Worm (Caenorhabditis elegans): ENCODE results near the gene spe-49.

Gene spe-49

DNA sequence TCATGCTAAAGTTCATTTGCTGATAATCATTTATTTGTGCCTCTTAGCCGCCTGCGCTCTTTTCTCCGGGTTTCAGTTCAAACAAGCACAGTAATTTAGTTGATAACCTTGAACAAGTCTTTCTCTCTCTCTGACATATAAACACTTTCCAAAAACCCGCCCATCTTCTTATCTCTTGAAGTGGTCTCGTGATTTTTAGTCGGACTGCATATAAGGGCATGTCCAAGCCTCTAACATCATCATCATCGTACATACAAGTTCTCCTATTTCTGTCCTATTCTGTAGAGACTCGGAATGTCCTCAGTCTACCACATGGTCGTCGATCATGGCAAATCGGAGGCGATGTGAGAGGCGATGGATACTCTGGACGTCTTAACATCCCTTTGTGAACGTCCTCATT lies 5.0 kb upstream of the spe-49 start, which contains the start of gene F31F7.1 (continued):
- no peak for TF ChIP-seq tbx-9 (tag; optimal IDR thresholded peaks at IDR 0.05; ENCODE audit: borderline replicate concordance)
- TF ChIP-seq Y53F4B.3 (GFP tag; IDR thresholded peaks at IDR 0.05), result no peak
- no peak for TF ChIP-seq ztf-28 (GFP tag; IDR thresholded peaks at IDR 0.05)
- TF ChIP-seq lir-1 (GFP tag; conservative IDR thresholded peaks at IDR 0.05), result no peak
- TF ChIP-seq mes-4 (tag; optimal IDR thresholded peaks at IDR 0.05), result no peak
- TF ChIP-seq ama-1 (optimal IDR thresholded peaks at IDR 0.05), result peak; percentile 77
- TF ChIP-seq ama-1 (GFP tag; optimal IDR thresholded peaks at IDR 0.05), result no peak
- no peak for TF ChIP-seq unc-130 (GFP tag; optimal IDR thresholded peaks at IDR 0.05)

DNA sequence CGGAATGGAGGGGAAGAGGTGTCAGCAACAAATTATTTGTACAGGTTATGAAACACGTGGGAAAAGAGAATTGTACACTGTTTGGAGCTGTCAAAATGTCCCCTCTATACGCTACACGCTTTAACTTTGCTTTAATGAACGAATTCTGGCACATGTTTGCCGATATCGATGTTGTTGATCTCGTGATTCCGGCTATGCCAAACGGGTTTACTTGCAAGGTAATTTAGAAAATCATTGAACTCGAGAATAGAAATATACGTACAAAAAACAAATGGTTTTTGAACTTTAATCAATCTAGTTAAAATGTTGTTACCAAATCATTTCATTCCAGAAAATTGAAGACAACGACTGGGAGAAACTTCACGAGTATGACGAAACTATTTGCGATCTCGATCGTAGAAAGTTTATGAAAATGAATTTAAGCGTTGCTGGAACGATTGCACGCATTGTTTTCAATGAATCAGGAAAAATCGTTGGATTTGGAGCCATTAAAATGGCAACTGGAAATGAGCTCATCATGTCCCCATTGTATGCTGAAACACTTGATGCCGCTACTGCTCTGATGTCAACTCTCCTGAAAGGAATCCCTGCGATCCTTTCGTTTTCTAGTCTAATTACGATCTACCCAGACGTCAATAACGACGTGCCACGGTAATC lies 3.9 kb upstream of the spe-49 start:
- TF ChIP-seq attf-5 (GFP tag; optimal IDR thresholded peaks at IDR 0.05) (no peak), ceh-58 (GFP tag; IDR thresholded peaks at IDR 0.05) (no peak), lin-26 (GFP tag; IDR thresholded peaks at IDR 0.05) (0 out of 2 replicates have a peak, but pooled peaks have one; percentile 61), B0336.3 (GFP tag; IDR thresholded peaks at IDR 0.05) (0 out of 2 replicates have a peak, but pooled peaks have one; percentile 3), rec-8 (tag; optimal IDR thresholded peaks at IDR 0.05) (no peak), zfh-2 (GFP tag; conservative IDR thresholded peaks at IDR 0.05) (no peak), snpc-1.3 (tag; optimal IDR thresholded peaks at IDR 0.05; ENCODE audit: insufficient read depth) (no peak), cebp-1 (GFP tag; IDR thresholded peaks at IDR 0.05) (no peak), cebp-1 (tag; optimal IDR thresholded peaks at IDR 0.05) (peak; percentile 30), madf-10 (tag; optimal IDR thresholded peaks at IDR 0.05) (no peak), aptf-2 (GFP tag; conservative IDR thresholded peaks at IDR 0.05) (no peak), hmg-1.2 (GFP tag; IDR thresholded peaks at IDR 0.05) (peak; percentile 5; the same call in 1 of the 2 replicates), nfyb-1 (GFP tag; IDR thresholded peaks at IDR 0.05) (no peak), madf-8 (GFP tag; conservative IDR thresholded peaks at IDR 0.05) (no peak), repo-1 (tag; optimal IDR thresholded peaks at IDR 0.05) (no peak), nhr-90 (tag; optimal IDR thresholded peaks at IDR 0.05) (no peak), ztf-3 (GFP tag; optimal IDR thresholded peaks at IDR 0.05) (no peak), nhr-179 (tag; optimal IDR thresholded peaks at IDR 0.05) (no peak), xnd-1 (tag; optimal IDR thresholded peaks at IDR 0.05) (no peak), Y53F4B.3 (GFP tag; IDR thresholded peaks at IDR 0.05) (no peak), egrh-3 (GFP tag; IDR thresholded peaks at IDR 0.05) (no peak), dpff-1 (tag; optimal IDR thresholded peaks at IDR 0.05) (no peak), B0019.2 (GFP tag; conservative IDR thresholded peaks at IDR 0.05) (no peak), hrde-1 (tag; optimal IDR thresholded peaks at IDR 0.05; ENCODE audit: borderline replicate concordance) (no peak), tbx-9 (tag; optimal IDR thresholded peaks at IDR 0.05; ENCODE audit: borderline replicate concordance) (no peak), ceh-79 (tag; optimal IDR thresholded peaks at IDR 0.05) (no peak), Y79H2A.3 (GFP tag; conservative IDR thresholded peaks at IDR 0.05) (no peak), attf-6 (GFP tag; IDR thresholded peaks at IDR 0.05) (no peak), ceh-100 (GFP tag; IDR thresholded peaks at IDR 0.05) (no peak), zim-3 (tag; optimal IDR thresholded peaks at IDR 0.05) (peak; percentile 35), K12H6.12 (tag; optimal IDR thresholded peaks at IDR 0.05) (no peak), let-607 (tag; optimal IDR thresholded peaks at IDR 0.05) (no peak), nhr-27 (tag; optimal IDR thresholded peaks at IDR 0.05) (no peak), ZK185.1 (tag; optimal IDR thresholded peaks at IDR 0.05; ENCODE audit: poor library complexity, severe bottlenecking) (peak; percentile 47), chd-7 (tag; optimal IDR thresholded peaks at IDR 0.05) (no peak), ama-1 (optimal IDR thresholded peaks at IDR 0.05) (peak; percentile 77), ama-1 (GFP tag; optimal IDR thresholded peaks at IDR 0.05) (no peak), Y53G8AR.9 (GFP tag; conservative IDR thresholded peaks at IDR 0.05) (peak; percentile 32), rcor-1 (GFP tag; IDR thresholded peaks at IDR 0.05) (0 out of 2 replicates have a peak, but pooled peaks have one; percentile 11), pbrm-1 (GFP tag; IDR thresholded peaks at IDR 0.05) (no peak), aptf-3 (GFP tag; IDR thresholded peaks at IDR 0.05) (0 out of 2 replicates have a peak, but pooled peaks have one; percentile 37)

Data from whole organism, young adult.